Fruit fly (Drosophila melanogaster) whole organism, embryonic: ENCODE measurements around the gene Syx16.

Experiments
- B-H1 ChIP-seq: fragments of 200-800 bp; sonication (Bioruptor generic); IDR thresholded peaks from 3 replicates; pipeline ENCODE4 v1.3.6; 2022; ENCODE audit warnings: missing biosample characterization, missing genetic modification characterization
- B-H2 ChIP-seq: fragments of 200-800 bp; sonication (Bioruptor generic); optimal IDR thresholded peaks from 2 replicates; lab custom pipeline; 2018; ENCODE audit warnings: missing biosample characterization, mild to moderate bottlenecking, missing genetic modification characterization
- Bdp1 ChIP-seq: fragments of 200-800 bp; sonication (Bioruptor generic); optimal IDR thresholded peaks from 3 replicates; lab custom pipeline; 2016; ENCODE audit warnings: missing biosample characterization, missing genetic modification characterization
- CG13424 ChIP-seq: fragments of 200-800 bp; sonication (Bioruptor generic); optimal IDR thresholded peaks from 2 replicates; lab custom pipeline; 2019; ENCODE audit warnings: missing biosample characterization, mild to moderate bottlenecking, missing genetic modification characterization, moderate library complexity
- CG13624 ChIP-seq: fragments of 200-800 bp; sonication (Bioruptor generic); optimal IDR thresholded peaks from 2 replicates; lab custom pipeline; 2016; ENCODE audit warnings: missing biosample characterization, missing genetic modification characterization
- CG13775 ChIP-seq: fragments of 200-800 bp; sonication (Bioruptor generic); optimal IDR thresholded peaks from 3 replicates; lab custom pipeline; 2017; ENCODE audit warnings: missing biosample characterization, mild to moderate bottlenecking, missing genetic modification characterization
- CG1603 ChIP-seq: fragments of 200-800 bp; sonication (Bioruptor generic); optimal IDR thresholded peaks from 2 replicates; lab custom pipeline; 2019; ENCODE audit warnings: missing biosample characterization, mild to moderate bottlenecking, missing genetic modification characterization, moderate library complexity
- CG17802 ChIP-seq: fragments of 200-800 bp; sonication (Bioruptor generic); optimal IDR thresholded peaks from 2 replicates; lab custom pipeline; 2018; ENCODE audit warnings: missing biosample characterization, mild to moderate bottlenecking, missing genetic modification characterization, moderate library complexity
- CG17829 ChIP-seq: fragments of 200-800 bp; optimal IDR thresholded peaks from 2 replicates; lab custom pipeline; 2019; ENCODE audit warnings: missing biosample characterization, mild to moderate bottlenecking, missing genetic modification characterization, moderate library complexity
- CG32772 ChIP-seq: fragments of 200-800 bp; sonication (Bioruptor generic); IDR thresholded peaks from 2 replicates; pipeline ENCODE4 v1.3.6; 2022; ENCODE audit warnings: missing biosample characterization, missing genetic modification characterization
- CG42726 ChIP-seq: fragments of 200-800 bp; sonication (Bioruptor generic); IDR thresholded peaks from 2 replicates; pipeline ENCODE4 v1.3.6; 2022; ENCODE audit warnings: missing biosample characterization, missing genetic modification characterization; ENCODE audit not compliant: partially characterized antibody
- CG6175 ChIP-seq: fragments of 200-800 bp; sonication (Bioruptor generic); IDR thresholded peaks from 3 replicates; pipeline ENCODE4 v1.3.6; 2022; ENCODE audit warnings: missing biosample characterization, missing genetic modification characterization
- CG7372 ChIP-seq: fragments of 200-800 bp; sonication (Bioruptor generic); IDR thresholded peaks from 2 replicates; pipeline ENCODE4 v1.3.6; 2022; ENCODE audit warnings: missing biosample characterization, missing genetic modification characterization
- CG8944 ChIP-seq: fragments of 200-800 bp; sonication (Bioruptor generic); optimal IDR thresholded peaks from 3 replicates; lab custom pipeline; 2016; ENCODE audit warnings: missing biosample characterization, missing genetic modification characterization
- CTCF ChIP-seq: fragments of 200-800 bp; sonication (Bioruptor generic); optimal IDR thresholded peaks from 2 replicates; lab custom pipeline; 2017; ENCODE audit warnings: missing biosample characterization, mild to moderate bottlenecking, missing genetic modification characterization, moderate library complexity
- D19A ChIP-seq: fragments of 200-800 bp; optimal IDR thresholded peaks from 3 replicates; lab custom pipeline; 2019; ENCODE audit warnings: missing biosample characterization, mild to moderate bottlenecking, missing genetic modification characterization, moderate library complexity
- E2f2 ChIP-seq: fragments of 200-800 bp; sonication (Bioruptor generic); IDR thresholded peaks from 2 replicates; pipeline ENCODE4 v1.3.6; 2022; ENCODE audit warnings: missing biosample characterization, missing genetic modification characterization
- Fer3 ChIP-seq: fragments of 200-800 bp; sonication (Bioruptor generic); optimal IDR thresholded peaks from 2 replicates; lab custom pipeline; 2018; ENCODE audit warnings: missing biosample characterization, mild to moderate bottlenecking, missing genetic modification characterization, moderate library complexity
- MTF-1 ChIP-seq: fragments of 200-800 bp; sonication (Bioruptor generic); optimal IDR thresholded peaks from 2 replicates; lab custom pipeline; 2018; ENCODE audit warnings: missing biosample characterization, mild to moderate bottlenecking, missing genetic modification characterization, borderline replicate concordance
- Max ChIP-seq: fragments of 200-800 bp; sonication (Bioruptor generic); optimal IDR thresholded peaks from 2 replicates; lab custom pipeline; 2016; ENCODE audit warnings: missing biosample characterization, mild to moderate bottlenecking, missing genetic modification characterization
- Meics ChIP-seq: fragments of 200-800 bp; sonication (Bioruptor generic); optimal IDR thresholded peaks from 2 replicates; lab custom pipeline; 2017; ENCODE audit warnings: missing biosample characterization, mild to moderate bottlenecking, missing genetic modification characterization
- Sin3A ChIP-seq: fragments of >200 bp; optimal IDR thresholded peaks from 2 replicates; lab custom pipeline; 2018
- Taf1 ChIP-seq: fragments of 200-800 bp; sonication (Bioruptor generic); IDR thresholded peaks from 2 replicates; pipeline ENCODE4 v1.3.6; 2022; ENCODE audit warnings: missing biosample characterization, missing genetic modification characterization
- Trl ChIP-seq, 3 experiments: fragments of >200 bp in 2 of 3; fragments of 200-800 bp in 1 of 3; sonication (Bioruptor generic) in 1 of 3; optimal IDR thresholded peaks; 2 replicates in 1 of 3; 3 replicates in 2 of 3; lab custom pipeline; 2016 to 2017; ENCODE audit warnings: missing biosample characterization in 1 of 3, missing genetic modification characterization in 1 of 3
- Usf ChIP-seq: fragments of 200-800 bp; sonication (Bioruptor generic); optimal IDR thresholded peaks from 2 replicates; lab custom pipeline; 2017; ENCODE audit warnings: missing genotype, missing biosample characterization, missing genetic modification characterization
- Xrp1 ChIP-seq: fragments of 200-800 bp; sonication (Bioruptor generic); IDR thresholded peaks from 2 replicates; pipeline ENCODE4 v1.3.6; 2022; ENCODE audit warnings: missing biosample characterization, missing genetic modification characterization
- ase ChIP-seq: fragments of 200-800 bp; sonication (Bioruptor generic); IDR thresholded peaks from 3 replicates; pipeline ENCODE4 v1.3.6; 2022; ENCODE audit warnings: missing biosample characterization, missing genetic modification characterization
- bcd ChIP-seq: fragments of 200-800 bp; sonication (Bioruptor generic); optimal IDR thresholded peaks from 2 replicates; lab custom pipeline; 2017; ENCODE audit warnings: missing biosample characterization, mild to moderate bottlenecking, missing genetic modification characterization
- bigmax ChIP-seq: fragments of 200-800 bp; sonication (Bioruptor generic); optimal IDR thresholded peaks from 2 replicates; lab custom pipeline; 2018; ENCODE audit warnings: missing biosample characterization, mild to moderate bottlenecking, missing genetic modification characterization
- bsh ChIP-seq, 2 experiments: fragments of 200-800 bp; sonication (Bioruptor generic); optimal IDR thresholded peaks; 2 replicates each; lab custom pipeline; 2017 to 2018; ENCODE audit warnings: mild to moderate bottlenecking in 2 of 2, missing biosample characterization in 2 of 2, missing genetic modification characterization in 2 of 2, moderate library complexity in 1 of 2
- cg ChIP-seq: fragments of 200-800 bp; sonication (Bioruptor generic); optimal IDR thresholded peaks from 3 replicates; lab custom pipeline; 2019; ENCODE audit warnings: missing biosample characterization, mild to moderate bottlenecking, missing genetic modification characterization, moderate library complexity
- chinmo ChIP-seq: fragments of 200-800 bp; sonication (Bioruptor generic); IDR thresholded peaks from 4 replicates; pipeline ENCODE4 v1.3.6; 2022; ENCODE audit warnings: missing biosample characterization, missing genetic modification characterization; ENCODE audit not compliant: partially characterized antibody
- chn ChIP-seq: fragments of 200-800 bp; sonication (Bioruptor generic); optimal IDR thresholded peaks from 2 replicates; lab custom pipeline; 2016; ENCODE audit warnings: missing biosample characterization, missing genetic modification characterization
- ci ChIP-seq: fragments of 200-800 bp; sonication (Bioruptor generic); IDR thresholded peaks from 3 replicates; pipeline ENCODE4 v1.3.6; 2022; ENCODE audit warnings: missing biosample characterization, missing genetic modification characterization
- dysf ChIP-seq: fragments of 200-800 bp; sonication (Bioruptor generic); IDR thresholded peaks from 3 replicates; pipeline ENCODE4 v1.3.6; 2022; ENCODE audit warnings: missing biosample characterization, missing genetic modification characterization
- fu2 ChIP-seq: fragments of 200-800 bp; sonication (Bioruptor generic); optimal IDR thresholded peaks from 2 replicates; lab custom pipeline; 2016; ENCODE audit warnings: missing biosample characterization, missing genetic modification characterization
- h ChIP-seq: fragments of >200 bp; optimal IDR thresholded peaks from 2 replicates; lab custom pipeline; 2017
- kni ChIP-seq: fragments of 200-800 bp; sonication (Bioruptor generic); optimal IDR thresholded peaks from 3 replicates; lab custom pipeline; 2017; ENCODE audit warnings: mild to moderate bottlenecking, missing biosample characterization, missing genetic modification reagents, missing genetic modification characterization
- mam ChIP-seq: fragments of 200-800 bp; sonication (Bioruptor generic); optimal IDR thresholded peaks from 3 replicates; lab custom pipeline; 2016; ENCODE audit warnings: missing biosample characterization, missing genetic modification characterization
- mld ChIP-seq: fragments of 200-800 bp; sonication (Bioruptor generic); IDR thresholded peaks from 3 replicates; pipeline ENCODE4 v1.3.6; 2022; ENCODE audit warnings: missing biosample characterization, missing genetic modification characterization; ENCODE audit not compliant: partially characterized antibody
- nerfin-2 ChIP-seq: fragments of 200-800 bp; sonication (Bioruptor generic); IDR thresholded peaks from 2 replicates; pipeline ENCODE4 v1.3.6; 2022; ENCODE audit warnings: missing biosample characterization, missing genetic modification characterization; ENCODE audit not compliant: partially characterized antibody
- sisA ChIP-seq: fragments of 200-800 bp; sonication (Bioruptor generic); IDR thresholded peaks from 2 replicates; pipeline ENCODE4 v1.3.6; 2022; ENCODE audit warnings: missing biosample characterization, missing genetic modification characterization
- sna ChIP-seq: fragments of 200-800 bp; sonication (Bioruptor generic); IDR thresholded peaks from 2 replicates; pipeline ENCODE4 v1.3.6; 2022; ENCODE audit warnings: missing biosample characterization, missing genetic modification characterization; ENCODE audit not compliant: partially characterized antibody
- sqz ChIP-seq: fragments of 200-800 bp; sonication (Bioruptor generic); optimal IDR thresholded peaks from 3 replicates; lab custom pipeline; 2018; ENCODE audit warnings: missing biosample characterization, mild to moderate bottlenecking, missing genetic modification characterization
- stc ChIP-seq: fragments of 200-800 bp; sonication (Bioruptor generic); IDR thresholded peaks from 2 replicates; pipeline ENCODE4 v1.3.6; 2022; ENCODE audit warnings: missing biosample characterization, missing genetic modification characterization
- stwl ChIP-seq: fragments of 200-800 bp; sonication (Bioruptor generic); optimal IDR thresholded peaks from 3 replicates; lab custom pipeline; 2018; ENCODE audit warnings: missing biosample characterization, mild to moderate bottlenecking, missing genetic modification characterization, moderate library complexity
- trem ChIP-seq: fragments of 200-800 bp; optimal IDR thresholded peaks from 3 replicates; lab custom pipeline; 2019; ENCODE audit warnings: missing biosample characterization, mild to moderate bottlenecking, missing genetic modification characterization, moderate library complexity
- zen2 ChIP-seq: fragments of 200-800 bp; sonication (Bioruptor generic); IDR thresholded peaks from 3 replicates; pipeline ENCODE4 v1.3.6; 2022; ENCODE audit warnings: missing biosample characterization, missing genetic modification characterization; ENCODE audit not compliant: partially characterized antibody

The Syx16 gene

DNA sequence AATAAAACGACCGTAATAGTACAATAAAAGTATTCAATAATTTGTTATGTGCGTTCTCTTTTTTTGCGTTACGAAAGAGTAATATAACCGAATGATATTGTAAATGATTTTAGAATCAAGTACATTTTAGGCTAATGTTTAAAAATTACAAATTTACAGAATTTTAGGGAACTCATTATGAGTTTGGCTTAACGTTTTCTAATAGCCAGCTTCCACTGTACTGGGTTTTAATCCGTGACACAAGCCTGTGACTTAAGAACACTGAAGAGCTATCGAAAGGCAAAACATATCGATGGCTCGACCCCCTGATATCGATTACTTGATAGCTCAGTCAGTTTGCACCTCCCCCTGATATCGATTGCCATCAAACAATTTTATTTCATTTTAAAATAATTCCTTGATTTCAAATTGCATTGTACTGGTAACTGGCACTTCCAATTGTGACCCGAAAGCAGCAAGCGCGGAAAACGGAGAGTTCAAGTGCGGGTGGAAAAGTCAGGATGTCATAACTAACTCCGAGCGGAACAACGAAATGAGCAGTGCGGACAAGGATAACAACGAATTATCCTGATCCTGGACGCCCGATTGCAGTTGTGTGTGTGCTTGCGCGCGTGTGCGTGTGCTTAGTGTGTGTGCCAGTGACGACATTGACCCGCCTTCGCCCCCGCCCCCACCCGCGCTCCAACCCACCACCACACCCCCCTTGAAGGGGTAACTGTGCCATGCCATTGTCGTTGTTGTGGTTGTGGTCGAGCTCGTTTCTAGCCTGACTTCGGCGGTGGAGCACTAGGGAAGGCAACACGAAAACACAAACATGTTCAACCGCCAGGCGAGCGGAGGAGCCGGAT is 739 bp upstream of the Syx16 start, which contains the start of gene HERC2 (continued):
- peak; percentile 74; the same call in 1 of the 2 replicates for TF ChIP-seq sna (GFP tag; lab: Robert Waterston, UW)
- TF ChIP-seq Usf (GFP tag; lab: Kevin White, UChicago) = no peak
- TF ChIP-seq B-H1 (GFP tag; lab: Robert Waterston, UW) = no peak
- peak; percentile 31 for TF ChIP-seq CG13424 (tag; lab: Kevin White, UChicago)
- no peak for TF ChIP-seq bigmax (GFP tag; lab: Kevin White, UChicago)
- TF ChIP-seq CG13775 (GFP tag; lab: Kevin White, UChicago) = peak; percentile 34
- TF ChIP-seq trem (tag; lab: Kevin White, UChicago) = no peak
- 0 out of 3 replicates have a peak, but pooled peaks have one; percentile 15 for TF ChIP-seq ci (GFP tag; lab: Robert Waterston, UW)
- TF ChIP-seq B-H2 (GFP tag; lab: Kevin White, UChicago) = no peak
- TF ChIP-seq dysf (GFP tag; lab: Robert Waterston, UW) = peak; percentile 62
- TF ChIP-seq fu2 (GFP tag; lab: Kevin White, UChicago) = peak; percentile 56
- peak; percentile 48 for TF ChIP-seq stwl
- TF ChIP-seq sqz (GFP tag; lab: Kevin White, UChicago) = no peak
- TF ChIP-seq nerfin-2 = peak; percentile 92
- TF ChIP-seq CG6175 (GFP tag; lab: Robert Waterston, UW) = no peak; the same call in 2 of the 3 replicates
- TF ChIP-seq kni (GFP tag; lab: Kevin White, UChicago) = no peak
- TF ChIP-seq bcd (GFP tag; lab: Kevin White, UChicago) = peak; percentile 56
- peak; percentile 29 for TF ChIP-seq CG8944
- peak; percentile 46 for TF ChIP-seq CG17802 (tag; lab: Kevin White, UChicago)
- TF ChIP-seq chinmo (GFP tag; lab: Robert Waterston, UW) = peak; percentile 89; the same call in 3 of the 4 replicates
- peak; percentile 61; the same call in 1 of the 2 replicates for TF ChIP-seq Xrp1 (GFP tag; lab: Robert Waterston, UW)
- TF ChIP-seq CG42726 = peak; percentile 87
- no peak for TF ChIP-seq stc
- peak; percentile 12 for TF ChIP-seq Fer3 (tag; lab: Kevin White, UChicago)
- no peak for TF ChIP-seq CG17829 (tag; lab: Kevin White, UChicago)
- TF ChIP-seq D19A (tag; lab: Kevin White, UChicago) = no peak
- no peak for TF ChIP-seq Trl (optimal IDR thresholded peaks at IDR 0.05; lab: Kevin White, UChicago)
- peak; percentile 23 for TF ChIP-seq Trl (GFP tag; optimal IDR thresholded peaks at IDR 0.05; lab: Kevin White, UChicago)
- TF ChIP-seq bsh (GFP tag; optimal IDR thresholded peaks at IDR 0.05; lab: Kevin White, UChicago) = peak in 1 of 2 experiments; percentile 40
- peak; percentile 5 for TF ChIP-seq cg
- TF ChIP-seq MTF-1 (GFP tag; lab: Kevin White, UChicago) = no peak
- TF ChIP-seq mld = peak; percentile 89; the same call in 2 of the 3 replicates
- TF ChIP-seq CG13624 = peak; percentile 55
- peak; percentile 90 for TF ChIP-seq zen2
- peak; percentile 7 for TF ChIP-seq Meics (GFP tag; lab: Kevin White, UChicago)
- TF ChIP-seq CTCF (GFP tag; lab: Kevin White, UChicago) = no peak
- TF ChIP-seq mam = peak; percentile 73
- 0 out of 3 replicates have a peak, but pooled peaks have one; percentile 29 for TF ChIP-seq ase (GFP tag; lab: Robert Waterston, UW)
- peak; percentile 58 for TF ChIP-seq chn (GFP tag; lab: Kevin White, UChicago)
- TF ChIP-seq h (lab: Kevin White, UChicago) = no peak
- peak; percentile 25 for TF ChIP-seq Max (GFP tag; lab: Kevin White, UChicago)
- TF ChIP-seq CG7372 (GFP tag; lab: Robert Waterston, UW) = peak; percentile 67; the same call in 1 of the 2 replicates
- TF ChIP-seq sisA = peak; percentile 54; the same call in 1 of the 2 replicates
- TF ChIP-seq Sin3A (lab: Kevin White, UChicago) = peak; percentile 5
- no peak for TF ChIP-seq CG1603
- TF ChIP-seq Bdp1 = peak; percentile 3
- TF ChIP-seq Taf1 (GFP tag; lab: Robert Waterston, UW) = 0 out of 2 replicates have a peak, but pooled peaks have one; percentile 25
- peak; percentile 70 for TF ChIP-seq CG32772 (GFP tag; lab: Robert Waterston, UW)
- peak; percentile 46 for TF ChIP-seq E2f2 (GFP tag; lab: Robert Waterston, UW)
